Worm (Caenorhabditis elegans) whole organism, L4 larva: Measurements from ENCODE around the gene C28D4.18.
A peak's percentile ranks its signal among the peaks of the same experiment; 100 is the strongest.

Experiments used
- F26F4.8 ChIP-seq: fragments of 200-800 bp; sonication (Bioruptor generic); conservative IDR thresholded peaks from 2 replicates; pipeline ENCODE4 v1.3.6; 2022; ENCODE audit warnings: missing genetic modification characterization, missing compliant biosample characterization
- F37D6.2 ChIP-seq: sonication (generic microtip); optimal IDR thresholded peaks from 2 replicates; lab custom pipeline; 2016; ENCODE audit warnings: mild to moderate bottlenecking, missing genetic modification characterization, missing compliant biosample characterization
- F44E2.7 ChIP-seq: fragments of 200-800 bp; sonication (Bioruptor generic); IDR thresholded peaks from 2 replicates; pipeline ENCODE4 v2.1.2; 2022; ENCODE audit warnings: missing genetic modification characterization, missing compliant biosample characterization
- F49E8.2 ChIP-seq: sonication (generic microtip); optimal IDR thresholded peaks from 2 replicates; lab custom pipeline; 2016; ENCODE audit warnings: missing compliant biosample characterization, mild to moderate bottlenecking, missing genetic modification characterization, borderline replicate concordance
- T20F7.1 ChIP-seq: fragments of 200-800 bp; sonication (Bioruptor generic); optimal IDR thresholded peaks from 2 replicates; lab custom pipeline; 2018; ENCODE audit warnings: mild to moderate bottlenecking, missing genetic modification characterization, missing compliant biosample characterization
- Y105C5A.15 ChIP-seq: fragments of 200-800 bp; sonication (Bioruptor generic); IDR thresholded peaks from 2 replicates; pipeline ENCODE4 v1.3.6; 2022; ENCODE audit warnings: missing genetic modification characterization, missing compliant biosample characterization
- Y48G9A.11 ChIP-seq: fragments of 200-800 bp; sonication (Bioruptor generic); IDR thresholded peaks from 2 replicates; pipeline ENCODE4 v1.3.6; 2022; ENCODE audit warnings: missing genetic modification reagents, missing genetic modification characterization, missing compliant biosample characterization
- aha-1 ChIP-seq: fragments of 150-350 bp; peaks from one replicate; lab custom pipeline; 2014; ENCODE audit warnings: missing biosample characterization, missing genetic modification characterization
- aly-2 ChIP-seq: sonication (generic microtip); optimal IDR thresholded peaks from 2 replicates; lab custom pipeline; 2018; ENCODE audit warnings: missing biosample characterization, missing genetic modification characterization
- ama-1 ChIP-seq: fragments of 150-350 bp; optimal IDR thresholded peaks from 2 replicates; lab custom pipeline; 2014; ENCODE audit warnings: inconsistent platforms, mixed read lengths
- attf-4 ChIP-seq: sonication (generic microtip); optimal IDR thresholded peaks from 3 replicates; lab custom pipeline; 2017; ENCODE audit warnings: missing biosample characterization, missing genetic modification characterization
- ceh-32 ChIP-seq: sonication (generic microtip); optimal IDR thresholded peaks from 2 replicates; lab custom pipeline; 2016; ENCODE audit warnings: mild to moderate bottlenecking, missing genetic modification characterization, missing compliant biosample characterization; ENCODE audit not compliant: poor library complexity
- ceh-62 ChIP-seq: sonication (generic microtip); optimal IDR thresholded peaks from 2 replicates; lab custom pipeline; 2017; ENCODE audit warnings: missing biosample characterization, missing genetic modification characterization
- cey-2 ChIP-seq: sonication (generic microtip); optimal IDR thresholded peaks from 3 replicates; lab custom pipeline; 2017; ENCODE audit warnings: missing genetic modification characterization, mild to moderate bottlenecking, missing compliant biosample characterization, antibody characterized with exemption, borderline replicate concordance; ENCODE audit not compliant: insufficient read depth
- daf-16 ChIP-seq, 3 experiments: sonication (generic microtip); optimal IDR thresholded peaks; 2 replicates each; lab custom pipeline; 2016 to 2017; ENCODE audit warnings: missing genetic modification characterization in 3 of 3, missing genetic modification reagents in 3 of 3, mild to moderate bottlenecking in 2 of 3, missing compliant biosample characterization in 2 of 3, missing biosample characterization in 1 of 3, moderate library complexity in 1 of 3
- daf-19 ChIP-seq: fragments of 200-800 bp; sonication (Bioruptor generic); conservative IDR thresholded peaks from 2 replicates; pipeline ENCODE4 v1.3.6; 2022; ENCODE audit warnings: missing genetic modification characterization, missing compliant biosample characterization
- dmd-8 ChIP-seq: fragments of 200-800 bp; sonication (Bioruptor generic); IDR thresholded peaks from 2 replicates; pipeline ENCODE4 v1.3.6; 2022; ENCODE audit warnings: missing genetic modification characterization, missing compliant biosample characterization
- dpl-1 ChIP-seq: fragments of 150-350 bp; optimal IDR thresholded peaks from 2 replicates; lab custom pipeline; 2014; ENCODE audit warnings: missing biosample characterization, missing genetic modification reagents, missing genetic modification characterization
- hif-1 ChIP-seq, 2 experiments: sonication (generic microtip); optimal IDR thresholded peaks; 2 replicates each; lab custom pipeline; 2016 to 2017; ENCODE audit warnings: missing compliant biosample characterization in 2 of 2, missing genetic modification characterization in 2 of 2, missing genetic modification reagents in 2 of 2, missing genotype in 2 of 2, mild to moderate bottlenecking in 1 of 2
- lim-7 ChIP-seq: fragments of 200-800 bp; sonication (Bioruptor generic); IDR thresholded peaks from 2 replicates; pipeline ENCODE4 v1.3.6; 2022; ENCODE audit warnings: missing genetic modification characterization, missing compliant biosample characterization
- lin-1 ChIP-seq: fragments of 200-800 bp; sonication (Bioruptor generic); IDR thresholded peaks from 2 replicates; pipeline ENCODE4 v1.3.6; 2022; ENCODE audit warnings: missing genetic modification reagents, missing genetic modification characterization, missing compliant biosample characterization
- lin-15B ChIP-seq: fragments of 150-350 bp; sonication (generic microtip); optimal IDR thresholded peaks from 3 replicates; lab custom pipeline; 2014; ENCODE audit warnings: missing biosample characterization, missing genetic modification characterization
- lin-29 ChIP-seq: fragments of 200-800 bp; sonication (Bioruptor generic); IDR thresholded peaks from 2 replicates; pipeline ENCODE4 v1.3.6; 2022; ENCODE audit warnings: missing genetic modification reagents, missing genetic modification characterization, missing compliant biosample characterization
- lin-38 ChIP-seq: fragments of 200-800 bp; sonication (Bioruptor generic); IDR thresholded peaks from 2 replicates; pipeline ENCODE4 v1.3.6; 2022; ENCODE audit warnings: missing genetic modification reagents, missing genetic modification characterization, missing compliant biosample characterization
- madf-9 ChIP-seq: fragments of 200-800 bp; sonication (Bioruptor generic); conservative IDR thresholded peaks from 2 replicates; pipeline ENCODE4 v1.3.6; 2022; ENCODE audit warnings: missing genetic modification reagents, missing genetic modification characterization, missing compliant biosample characterization
- mep-1 ChIP-seq: fragments of 150-350 bp; sonication (generic microtip); optimal IDR thresholded peaks from 3 replicates; lab custom pipeline; 2014; ENCODE audit warnings: missing biosample characterization, missing genetic modification characterization
- nhr-102 ChIP-seq: sonication (generic microtip); optimal IDR thresholded peaks from 2 replicates; lab custom pipeline; 2016; ENCODE audit warnings: mild to moderate bottlenecking, missing genetic modification characterization, moderate library complexity, missing compliant biosample characterization
- nhr-11 ChIP-seq: fragments of 150-350 bp; optimal IDR thresholded peaks from 2 replicates; lab custom pipeline; 2014; ENCODE audit warnings: missing biosample characterization, missing genetic modification characterization
- nhr-111 ChIP-seq: fragments of 200-800 bp; sonication (Bioruptor generic); optimal IDR thresholded peaks from 2 replicates; lab custom pipeline; 2018; ENCODE audit warnings: mild to moderate bottlenecking, missing genetic modification characterization, missing compliant biosample characterization
- nhr-25 ChIP-seq: sonication (generic microtip); optimal IDR thresholded peaks from 2 replicates; lab custom pipeline; 2017; ENCODE audit warnings: missing genetic modification characterization, mild to moderate bottlenecking, missing compliant biosample characterization, antibody characterized with exemption, moderate library complexity, borderline replicate concordance; ENCODE audit not compliant: insufficient read depth
- nhr-28 ChIP-seq: fragments of 150-350 bp; optimal IDR thresholded peaks from 2 replicates; lab custom pipeline; 2014; ENCODE audit warnings: missing biosample characterization, missing genetic modification characterization
- nhr-42 ChIP-seq: fragments of 200-800 bp; sonication (Bioruptor generic); IDR thresholded peaks from 2 replicates; pipeline ENCODE4 v1.3.6; 2022; ENCODE audit warnings: missing genetic modification characterization, missing compliant biosample characterization
- nhr-48 ChIP-seq: sonication (generic microtip); optimal IDR thresholded peaks from 2 replicates; lab custom pipeline; 2016; ENCODE audit warnings: mild to moderate bottlenecking, missing genetic modification characterization, missing compliant biosample characterization
- nhr-76 ChIP-seq: fragments of 150-350 bp; optimal IDR thresholded peaks from 2 replicates; lab custom pipeline; 2014; ENCODE audit warnings: missing biosample characterization, missing genetic modification characterization
- nhr-77 ChIP-seq: fragments of 150-350 bp; optimal IDR thresholded peaks from 2 replicates; lab custom pipeline; 2014; ENCODE audit warnings: missing biosample characterization, missing genetic modification characterization
- rbr-2 ChIP-seq: sonication (generic microtip); optimal IDR thresholded peaks from 2 replicates; lab custom pipeline; 2016; ENCODE audit warnings: missing genotype, missing genetic modification characterization, missing compliant biosample characterization
- saeg-2 ChIP-seq: fragments of 200-800 bp; sonication (Bioruptor generic); IDR thresholded peaks from 2 replicates; pipeline ENCODE4 v1.3.6; 2022; ENCODE audit warnings: missing genetic modification reagents, missing genetic modification characterization, missing compliant biosample characterization
- skn-1 ChIP-seq: fragments of 150-350 bp; optimal IDR thresholded peaks from 2 replicates; lab custom pipeline; 2014; ENCODE audit warnings: missing biosample characterization, missing genetic modification characterization
- snpc-4 ChIP-seq: fragments of 150-350 bp; optimal IDR thresholded peaks from 2 replicates; lab custom pipeline; 2014; ENCODE audit warnings: missing biosample characterization, missing genetic modification characterization
- tra-1 ChIP-seq: fragments of 200-800 bp; sonication (Bioruptor generic); IDR thresholded peaks from 2 replicates; pipeline ENCODE4 v1.3.6; 2022; ENCODE audit warnings: missing genetic modification reagents, missing genetic modification characterization, missing compliant biosample characterization
- unc-62 ChIP-seq, 3 experiments: fragments of 150-350 bp in 1 of 3; sonication (generic microtip); optimal IDR thresholded peaks in 2 of 3; peaks in 1 of 3; 1 replicate in 1 of 3; 2 replicates in 2 of 3; lab custom pipeline; 2014 to 2017; ENCODE audit warnings: missing biosample characterization in 3 of 3, missing genetic modification characterization in 3 of 3, missing genetic modification reagents in 3 of 3, missing genotype in 1 of 3
- vab-7 ChIP-seq: fragments of 200-800 bp; sonication (Bioruptor generic); IDR thresholded peaks from 2 replicates; pipeline ENCODE4 v1.3.6; 2022; ENCODE audit warnings: missing genetic modification reagents, missing genetic modification characterization, missing compliant biosample characterization
- zfp-2 ChIP-seq: sonication (generic microtip); optimal IDR thresholded peaks from 2 replicates; lab custom pipeline; 2016; ENCODE audit warnings: mild to moderate bottlenecking, missing genetic modification characterization, missing compliant biosample characterization
- zip-2 ChIP-seq: fragments of 150-350 bp; optimal IDR thresholded peaks from 2 replicates; lab custom pipeline; 2014; ENCODE audit warnings: missing biosample characterization, missing genetic modification characterization

The C28D4.18 gene

DNA sequence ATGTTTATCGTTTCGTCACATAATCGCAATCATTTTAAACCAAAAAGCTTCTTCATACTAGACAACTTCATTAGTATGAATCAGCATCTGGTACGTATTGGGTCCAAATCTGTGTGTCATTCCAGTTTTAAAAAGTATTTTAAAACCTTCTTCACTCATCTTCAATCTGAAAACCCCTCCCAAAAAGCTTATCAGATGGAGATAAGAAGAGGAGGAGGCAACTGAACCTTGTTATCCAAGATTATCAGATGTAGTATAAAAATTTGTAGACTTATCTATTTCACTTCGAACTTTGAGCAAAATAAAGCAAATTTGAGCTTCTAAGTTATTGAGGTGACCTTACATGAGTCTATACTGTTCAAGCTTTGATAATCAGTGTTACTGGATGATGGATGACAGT is 15.2 kb upstream of the C28D4.18 start, which contains the start of gene nhr-38:
TSS of gene nhr-38 (plus strand) at position 301 of the 400 bp plus-strand sequence.
- TF ChIP-seq daf-16 (GFP tag; optimal IDR thresholded peaks at IDR 0.05; lab: Kevin White, UChicago) (no peak), daf-16 (tag; optimal IDR thresholded peaks at IDR 0.05; lab: Kevin White, UChicago) (no peak), unc-62 (GFP tag; optimal IDR thresholded peaks at IDR 0.05 in 1 of 2; lab: Kevin White, UChicago) (peak in 1 of 2 experiments; percentile 41), unc-62 (tag; optimal IDR thresholded peaks at IDR 0.05; lab: Kevin White, UChicago) (no peak), rbr-2 (tag; lab: Kevin White, UChicago) (no peak)

DNA sequence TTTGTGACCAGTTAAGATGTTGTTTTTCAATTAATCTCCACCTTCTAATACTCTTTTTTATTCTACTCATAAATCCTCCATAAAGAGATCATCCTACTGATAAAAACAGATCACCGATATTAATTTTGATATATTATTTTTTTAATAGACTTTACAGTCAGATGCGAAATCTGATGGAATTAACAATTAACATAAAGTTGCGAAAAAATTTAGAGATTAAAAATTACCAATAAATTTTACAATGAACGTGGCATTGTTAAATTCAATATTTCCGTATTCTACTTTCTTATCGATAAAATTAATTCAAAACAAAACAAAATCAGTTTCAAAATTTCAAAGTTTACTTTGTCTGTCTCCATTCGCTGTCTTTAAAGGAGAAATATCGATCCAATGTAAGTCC is 12.3 kb upstream of the C28D4.18 start, which contains the start of gene K01H12.4:
TSS of gene K01H12.4 (plus strand) at position 301 of the 400 bp plus-strand sequence.
- TF ChIP-seq Y48G9A.11 (GFP tag; lab: Robert Waterston, UW) (no peak), skn-1 (tag; lab: Kevin White, UChicago) (no peak), aha-1 (peak; percentile 28), nhr-11 (tag; lab: Kevin White, UChicago) (no peak)

ce11 chrIV:9714264-9714663 is 10.8 kb upstream of the C28D4.18 start:
- TF ChIP-seq unc-62 (GFP tag; optimal IDR thresholded peaks at IDR 0.05 in 1 of 2; lab: Kevin White, UChicago) = peak in 1 of 2 experiments; percentile 94
- TF ChIP-seq unc-62 (tag; optimal IDR thresholded peaks at IDR 0.05; lab: Kevin White, UChicago) = no peak
- TF ChIP-seq lim-7 = no peak

DNA sequence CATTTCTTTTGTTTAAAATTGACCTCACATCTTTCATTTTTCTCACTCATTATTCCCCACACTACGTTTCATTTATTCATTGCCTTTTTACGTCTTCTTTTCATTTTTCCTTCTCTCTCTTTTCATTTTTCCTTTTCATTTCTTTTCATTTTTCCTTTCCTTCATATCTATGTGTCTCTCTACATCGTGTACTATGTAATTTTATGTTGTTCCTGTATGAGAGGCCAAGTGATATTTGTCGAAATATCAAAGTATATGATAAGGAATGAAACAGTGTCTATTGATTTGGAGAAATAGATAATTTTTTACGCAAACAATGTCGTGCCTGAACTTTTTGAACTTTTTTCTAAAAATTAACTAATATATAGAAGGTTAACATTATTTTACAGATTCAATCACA is 8.6 kb upstream of the C28D4.18 start:
- no peak for TF ChIP-seq zfp-2 (tag; lab: Kevin White, UChicago)
- no peak for TF ChIP-seq tra-1
- peak; percentile 74 for TF ChIP-seq nhr-77 (tag; lab: Kevin White, UChicago)
- TF ChIP-seq nhr-111 = no peak
- no peak for TF ChIP-seq F37D6.2
- TF ChIP-seq hif-1 (tag; optimal IDR thresholded peaks at IDR 0.05; lab: Kevin White, UChicago) = no peak
- no peak for TF ChIP-seq daf-19 (GFP tag; lab: Robert Waterston, UW)
- no peak for TF ChIP-seq ceh-62 (tag; lab: Kevin White, UChicago)
- peak; percentile 90 for TF ChIP-seq nhr-28 (tag; lab: Kevin White, UChicago)
- no peak for TF ChIP-seq ceh-32
- no peak for TF ChIP-seq dmd-8
- no peak for TF ChIP-seq lim-7
- no peak for TF ChIP-seq cey-2 (tag; lab: Kevin White, UChicago)
- TF ChIP-seq attf-4 (tag; lab: Kevin White, UChicago) = no peak
- TF ChIP-seq madf-9 (GFP tag; lab: Robert Waterston, UW) = no peak
- TF ChIP-seq nhr-48 (tag; lab: Kevin White, UChicago) = no peak
- TF ChIP-seq T20F7.1 (GFP tag; lab: Kevin White, UChicago) = peak; percentile 37
- TF ChIP-seq lin-15B = no peak
- no peak for TF ChIP-seq aha-1
- TF ChIP-seq snpc-4 = no peak
- TF ChIP-seq Y105C5A.15 (GFP tag; lab: Robert Waterston, UW) = no peak
- TF ChIP-seq dpl-1 = no peak
- no peak for TF ChIP-seq nhr-102
- no peak for TF ChIP-seq nhr-25
- no peak for TF ChIP-seq nhr-11 (tag; lab: Kevin White, UChicago)
- no peak for TF ChIP-seq vab-7 (GFP tag; lab: Robert Waterston, UW)
- no peak for TF ChIP-seq nhr-76 (tag; lab: Kevin White, UChicago)
- TF ChIP-seq nhr-42 = no peak
- TF ChIP-seq saeg-2 = no peak
- no peak for TF ChIP-seq lin-1 (GFP tag; lab: Robert Waterston, UW)
- no peak for TF ChIP-seq zip-2 (tag; lab: Kevin White, UChicago)
- TF ChIP-seq ama-1 (lab: Kevin White, UChicago) = no peak
- no peak for TF ChIP-seq lin-29 (GFP tag; lab: Robert Waterston, UW)
- no peak for TF ChIP-seq F44E2.7 (GFP tag; lab: Robert Waterston, UW)
- TF ChIP-seq lin-38 (GFP tag; lab: Robert Waterston, UW) = no peak
- TF ChIP-seq aly-2 (tag; lab: Kevin White, UChicago) = no peak
- TF ChIP-seq F49E8.2 = no peak
- TF ChIP-seq Y48G9A.11 (GFP tag; lab: Robert Waterston, UW) = no peak
- no peak for TF ChIP-seq F26F4.8 (GFP tag; lab: Robert Waterston, UW)
- no peak for TF ChIP-seq mep-1 (tag; lab: Kevin White, UChicago)
